Fruit fly (Drosophila melanogaster) whole organism, embryonic: ENCODE data around the gene a10.
A peak's percentile ranks its signal among the peaks of the same experiment; 100 is the strongest.

ENCODE experiments used
- Aef1 ChIP-seq: fragments of 200-800 bp; sonication (Bioruptor generic); IDR thresholded peaks from 3 replicates; pipeline ENCODE4 v1.3.6; 2022; ENCODE audit warnings: missing biosample characterization, missing genetic modification characterization
- Atf3 ChIP-seq: fragments of 200-800 bp; sonication (Bioruptor generic); optimal IDR thresholded peaks from 3 replicates; lab custom pipeline; 2016; ENCODE audit warnings: missing biosample characterization, missing genetic modification characterization
- Awh ChIP-seq: fragments of 200-800 bp; sonication (Bioruptor generic); IDR thresholded peaks from 2 replicates; pipeline ENCODE4, ENCODE4 v1.3.6; 2022; ENCODE audit warnings: missing biosample characterization, missing genetic modification characterization
- CG10274 ChIP-seq: fragments of 200-800 bp; sonication (Bioruptor generic); optimal IDR thresholded peaks from 3 replicates; lab custom pipeline; 2017; ENCODE audit warnings: missing biosample characterization, mild to moderate bottlenecking, missing genetic modification characterization
- CG10321 ChIP-seq: fragments of 200-800 bp; sonication (Bioruptor generic); IDR thresholded peaks from 2 replicates; pipeline ENCODE4 v1.3.6; 2022; ENCODE audit warnings: missing biosample characterization, missing genetic modification characterization
- CG11456 ChIP-seq: fragments of 200-800 bp; sonication (Bioruptor generic); IDR thresholded peaks from 3 replicates; pipeline ENCODE4 v1.3.6; 2022; ENCODE audit warnings: missing biosample characterization, missing genetic modification characterization
- CG13123 ChIP-seq: fragments of 200-800 bp; sonication (Bioruptor generic); optimal IDR thresholded peaks from 2 replicates; lab custom pipeline; 2016; ENCODE audit warnings: missing biosample characterization, missing genetic modification characterization
- CG14014 ChIP-seq: fragments of 200-800 bp; sonication (Bioruptor generic); IDR thresholded peaks from 2 replicates; pipeline ENCODE4 v1.3.6; 2022; ENCODE audit warnings: missing biosample characterization, missing genetic modification characterization
- CG15696 ChIP-seq: fragments of 200-800 bp; sonication (Bioruptor generic); optimal IDR thresholded peaks from 2 replicates; lab custom pipeline; 2019; ENCODE audit warnings: missing biosample characterization, mild to moderate bottlenecking, missing genetic modification characterization, moderate library complexity
- CG17328 ChIP-seq: fragments of 200-800 bp; sonication (Bioruptor generic); IDR thresholded peaks from 2 replicates; pipeline ENCODE4 v1.3.6; 2022; ENCODE audit warnings: missing biosample characterization, missing genetic modification characterization
- CG17361 ChIP-seq: fragments of 200-800 bp; sonication (Bioruptor generic); IDR thresholded peaks from 3 replicates; pipeline ENCODE4 v1.3.6; 2022; ENCODE audit warnings: missing biosample characterization, missing genetic modification characterization
- CG2129 ChIP-seq: fragments of 200-800 bp; sonication (Bioruptor generic); IDR thresholded peaks from 2 replicates; pipeline ENCODE4 v1.3.6; 2022; ENCODE audit warnings: missing biosample characterization, missing genetic modification characterization; ENCODE audit not compliant: partially characterized antibody
- CG31224 ChIP-seq: fragments of 200-800 bp; sonication (Bioruptor generic); IDR thresholded peaks from 2 replicates; pipeline ENCODE4 v1.3.6; 2022; ENCODE audit warnings: missing biosample characterization, missing genetic modification characterization
- CG31365 ChIP-seq: fragments of 200-800 bp; sonication (Bioruptor generic); optimal IDR thresholded peaks from 2 replicates; lab custom pipeline; 2018; ENCODE audit warnings: missing biosample characterization, mild to moderate bottlenecking, missing genetic modification characterization
- CG31388 ChIP-seq: fragments of 200-800 bp; sonication (Bioruptor generic); optimal IDR thresholded peaks from 2 replicates; lab custom pipeline; 2016; ENCODE audit warnings: missing biosample characterization, missing genetic modification characterization
- CG5245 ChIP-seq: fragments of 200-800 bp; sonication (Bioruptor generic); optimal IDR thresholded peaks from 3 replicates; lab custom pipeline; 2016; ENCODE audit warnings: missing biosample characterization, missing genetic modification characterization
- CG8281 ChIP-seq: fragments of 200-800 bp; sonication (Bioruptor generic); optimal IDR thresholded peaks from 2 replicates; lab custom pipeline; 2018; ENCODE audit warnings: missing biosample characterization, mild to moderate bottlenecking, missing genetic modification characterization, moderate library complexity
- CG8944 ChIP-seq: fragments of 200-800 bp; sonication (Bioruptor generic); optimal IDR thresholded peaks from 3 replicates; lab custom pipeline; 2016; ENCODE audit warnings: missing biosample characterization, missing genetic modification characterization
- HLH4C ChIP-seq: fragments of 200-800 bp; sonication (Bioruptor generic); IDR thresholded peaks from 3 replicates; pipeline ENCODE4 v1.3.6; 2022; ENCODE audit warnings: missing biosample characterization, missing genetic modification characterization; ENCODE audit not compliant: partially characterized antibody
- MTF-1 ChIP-seq: fragments of 200-800 bp; sonication (Bioruptor generic); optimal IDR thresholded peaks from 2 replicates; lab custom pipeline; 2018; ENCODE audit warnings: missing biosample characterization, mild to moderate bottlenecking, missing genetic modification characterization, borderline replicate concordance
- Mes4 ChIP-seq: fragments of 200-800 bp; sonication (Bioruptor generic); optimal IDR thresholded peaks from 2 replicates; lab custom pipeline; 2016; ENCODE audit warnings: missing biosample characterization, missing genetic modification characterization
- Neu2 ChIP-seq: fragments of 200-800 bp; sonication (Bioruptor generic); optimal IDR thresholded peaks from 3 replicates; lab custom pipeline; 2016; ENCODE audit warnings: missing biosample characterization, missing genetic modification characterization, borderline replicate concordance
- Nf-YC ChIP-seq: fragments of 200-800 bp; optimal IDR thresholded peaks from 3 replicates; lab custom pipeline; 2019; ENCODE audit warnings: missing biosample characterization, mild to moderate bottlenecking, missing genetic modification characterization, moderate library complexity
- Pdp1 ChIP-seq, 2 experiments: fragments of 200-800 bp; sonication (Bioruptor generic); optimal IDR thresholded peaks; 3 replicates each; lab custom pipeline; 2016; ENCODE audit warnings: missing biosample characterization in 2 of 2, missing genetic modification characterization in 2 of 2, mild to moderate bottlenecking in 1 of 2, moderate library complexity in 1 of 2
- Rfx ChIP-seq: fragments of 200-800 bp; sonication (Bioruptor generic); IDR thresholded peaks from 2 replicates; pipeline ENCODE4 v1.3.6; 2022; ENCODE audit warnings: missing biosample characterization, missing genetic modification characterization
- Side ChIP-seq: fragments of 200-800 bp; sonication (Bioruptor generic); optimal IDR thresholded peaks from 2 replicates; lab custom pipeline; 2016; ENCODE audit warnings: missing biosample characterization, missing genetic modification characterization
- Stat92E ChIP-seq, 3 experiments: fragments of >200 bp in 2 of 3; fragments of 200-800 bp in 1 of 3; sonication (Bioruptor generic) in 1 of 3; optimal IDR thresholded peaks; 2 replicates each; lab custom pipeline; 2017 to 2019; ENCODE audit warnings: missing biosample characterization in 3 of 3, missing genetic modification characterization in 3 of 3, mild to moderate bottlenecking in 1 of 3, moderate library complexity in 1 of 3
- ac ChIP-seq: fragments of 200-800 bp; sonication (Bioruptor generic); optimal IDR thresholded peaks from 3 replicates; lab custom pipeline; 2017; ENCODE audit warnings: missing biosample characterization, mild to moderate bottlenecking, missing genetic modification characterization
- cad ChIP-seq: fragments of >200 bp; optimal IDR thresholded peaks from 2 replicates; lab custom pipeline; 2017; ENCODE audit warnings: missing biosample characterization, missing genetic modification characterization
- caup ChIP-seq: fragments of 200-800 bp; sonication (Bioruptor generic); optimal IDR thresholded peaks from 3 replicates; lab custom pipeline; 2017; ENCODE audit warnings: missing biosample characterization, mild to moderate bottlenecking, missing genetic modification characterization, moderate library complexity; ENCODE audit not compliant: severe bottlenecking
- chn ChIP-seq: fragments of 200-800 bp; sonication (Bioruptor generic); optimal IDR thresholded peaks from 2 replicates; lab custom pipeline; 2016; ENCODE audit warnings: missing biosample characterization, missing genetic modification characterization
- crc ChIP-seq: fragments of 200-800 bp; sonication (Bioruptor generic); optimal IDR thresholded peaks from 2 replicates; lab custom pipeline; 2016; ENCODE audit warnings: missing biosample characterization, missing genetic modification characterization
- croc ChIP-seq: fragments of 200-800 bp; sonication (Bioruptor generic); conservative IDR thresholded peaks from 3 replicates; pipeline ENCODE4 v1.3.6; 2022; ENCODE audit warnings: missing biosample characterization, missing genetic modification characterization
- eyg ChIP-seq: fragments of 200-800 bp; sonication (Bioruptor generic); optimal IDR thresholded peaks from 3 replicates; lab custom pipeline; 2016; ENCODE audit warnings: missing biosample characterization, missing genetic modification characterization
- fd64A ChIP-seq: fragments of 200-800 bp; sonication (Bioruptor generic); optimal IDR thresholded peaks from 3 replicates; lab custom pipeline; 2018; ENCODE audit warnings: missing biosample characterization, mild to moderate bottlenecking, missing genetic modification characterization
- ftz-f1 ChIP-seq: fragments of 200-800 bp; sonication (Bioruptor generic); optimal IDR thresholded peaks from 2 replicates; lab custom pipeline; 2016; ENCODE audit warnings: missing biosample characterization, missing genetic modification characterization
- gcm2 ChIP-seq: fragments of 200-800 bp; sonication (Bioruptor generic); optimal IDR thresholded peaks from 2 replicates; lab custom pipeline; 2016; ENCODE audit warnings: missing biosample characterization, missing genetic modification characterization
- inv ChIP-seq: fragments of 200-800 bp; sonication (Bioruptor generic); IDR thresholded peaks from 2 replicates; pipeline ENCODE4 v1.3.6; 2022; ENCODE audit warnings: missing biosample characterization, missing genetic modification characterization; ENCODE audit not compliant: partially characterized antibody
- kni ChIP-seq: fragments of 200-800 bp; sonication (Bioruptor generic); optimal IDR thresholded peaks from 3 replicates; lab custom pipeline; 2017; ENCODE audit warnings: mild to moderate bottlenecking, missing biosample characterization, missing genetic modification reagents, missing genetic modification characterization
- lov ChIP-seq, 2 experiments: fragments of 200-800 bp in 1 of 2; fragments of >200 bp in 1 of 2; sonication (Bioruptor generic) in 1 of 2; IDR thresholded peaks in 1 of 2; optimal IDR thresholded peaks in 1 of 2; 2 replicates in 1 of 2; 3 replicates in 1 of 2; pipeline versions ENCODE4 v1.3.6 to Lab custom; 2017 to 2022; ENCODE audit warnings: missing biosample characterization in 1 of 2, missing genetic modification characterization in 1 of 2
- mld ChIP-seq: fragments of 200-800 bp; sonication (Bioruptor generic); IDR thresholded peaks from 3 replicates; pipeline ENCODE4 v1.3.6; 2022; ENCODE audit warnings: missing biosample characterization, missing genetic modification characterization; ENCODE audit not compliant: partially characterized antibody
- odd ChIP-seq: fragments of 200-800 bp; sonication (Bioruptor generic); optimal IDR thresholded peaks from 2 replicates; lab custom pipeline; 2017; ENCODE audit warnings: missing biosample characterization, mild to moderate bottlenecking, missing genetic modification characterization
- p53 ChIP-seq: fragments of 200-800 bp; sonication (Bioruptor generic); optimal IDR thresholded peaks from 2 replicates; lab custom pipeline; 2016; ENCODE audit warnings: missing biosample characterization, missing genetic modification characterization
- pfk ChIP-seq: fragments of 200-800 bp; sonication (Bioruptor generic); optimal IDR thresholded peaks from 2 replicates; lab custom pipeline; 2018; ENCODE audit warnings: missing biosample characterization, mild to moderate bottlenecking, missing genetic modification characterization, moderate library complexity
- rib ChIP-seq: fragments of 200-800 bp; sonication (Bioruptor generic); IDR thresholded peaks from 2 replicates; pipeline ENCODE4 v1.3.6; 2022; ENCODE audit warnings: missing biosample characterization, missing genetic modification characterization
- sug ChIP-seq: fragments of 200-800 bp; optimal IDR thresholded peaks from 2 replicates; lab custom pipeline; 2019; ENCODE audit warnings: missing biosample characterization, mild to moderate bottlenecking, missing genetic modification characterization, moderate library complexity
- tap ChIP-seq: fragments of 200-800 bp; optimal IDR thresholded peaks from 3 replicates; lab custom pipeline; 2019; ENCODE audit warnings: missing biosample characterization, mild to moderate bottlenecking, missing genetic modification characterization, moderate library complexity
- wdn ChIP-seq: fragments of 200-800 bp; sonication (Bioruptor generic); IDR thresholded peaks from 2 replicates; pipeline ENCODE4 v1.3.6; 2022; ENCODE audit warnings: missing biosample characterization, missing genetic modification characterization

The a10 gene

dm6 chr3L:17015663-17016575, 7.6 kb downstream of the a10 start, which contains the start of the genes CG6664 and CG7728 (continued):
- TF ChIP-seq Awh (GFP tag; lab: Robert Waterston, UW) (no peak), lov (optimal IDR thresholded peaks at IDR 0.05; lab: Kevin White, UChicago) (no peak), lov (GFP tag; IDR thresholded peaks at IDR 0.05; lab: Robert Waterston, UW) (no peak), mld (GFP tag; lab: Robert Waterston, UW) (no peak), CG13123 (no peak), HLH4C (GFP tag; lab: Robert Waterston, UW) (peak; percentile 45; the same call in 2 of the 3 replicates), pfk (GFP tag; lab: Kevin White, UChicago) (no peak), p53 (GFP tag; lab: Kevin White, UChicago) (no peak), gcm2 (GFP tag; lab: Kevin White, UChicago) (no peak), eyg (GFP tag; lab: Kevin White, UChicago) (peak; percentile 7), Side (GFP tag; lab: Kevin White, UChicago) (peak; percentile 10), Mes4 (no peak), CG8944 (peak; percentile 42), CG8281 (no peak), fd64A (no peak), croc (GFP tag; lab: Robert Waterston, UW) (no peak), wdn (GFP tag; lab: Robert Waterston, UW) (no peak), crc (GFP tag; lab: Kevin White, UChicago) (no peak), cad (GFP tag; lab: Kevin White, UChicago) (no peak), rib (GFP tag; lab: Robert Waterston, UW) (peak; percentile 58), CG17361 (GFP tag; lab: Robert Waterston, UW) (peak; percentile 78), inv (GFP tag; lab: Robert Waterston, UW) (peak; percentile 39; the same call in 1 of the 2 replicates), Rfx (peak; percentile 72), CG2129 (no peak; the same call in 1 of the 2 replicates), ac (GFP tag; lab: Kevin White, UChicago) (no peak), CG5245 (GFP tag; lab: Kevin White, UChicago) (no peak), CG31365 (tag; lab: Kevin White, UChicago) (no peak), CG15696 (tag; lab: Kevin White, UChicago) (peak; percentile 42), CG10274 (GFP tag; lab: Kevin White, UChicago) (no peak), ftz-f1 (GFP tag; lab: Kevin White, UChicago) (no peak), CG31388 (GFP tag; lab: Kevin White, UChicago) (no peak), Nf-YC (peak; percentile 55), MTF-1 (peak; percentile 54), CG31224 (GFP tag; lab: Robert Waterston, UW) (no peak), CG10321 (GFP tag; lab: Robert Waterston, UW) (no peak), caup (GFP tag; lab: Kevin White, UChicago) (no peak), CG11456 (peak; percentile 74; the same call in 2 of the 3 replicates), CG14014 (GFP tag; lab: Robert Waterston, UW) (peak; percentile 25), Neu2 (GFP tag; lab: Kevin White, UChicago) (no peak), Aef1 (GFP tag; lab: Robert Waterston, UW) (peak; percentile 54; the same call in 2 of the 3 replicates), Pdp1 (GFP tag; optimal IDR thresholded peaks at IDR 0.05; lab: Kevin White, UChicago) (peak; percentile 35 to 53), CG17328 (GFP tag; lab: Robert Waterston, UW) (no peak), sug (peak; percentile 60), kni (GFP tag; lab: Kevin White, UChicago) (peak; percentile 43), tap (no peak), chn (GFP tag; lab: Kevin White, UChicago) (peak; percentile 7), odd (no peak), Atf3 (GFP tag; lab: Kevin White, UChicago) (peak; percentile 19), Stat92E (GFP tag; optimal IDR thresholded peaks at IDR 0.05; lab: Kevin White, UChicago) (peak in 1 of 3 experiments; percentile 6)
